Worm (Caenorhabditis elegans): Measurements from ENCODE around the gene col-177.

col-177 gene

ce11 chrX:11031869-11032268 lies 30.2 kb upstream of the col-177 start:
- TF ChIP-seq tbp1 (GFP tag; optimal IDR thresholded peaks at IDR 0.05) (no peak), F23B12.7 (tag; optimal IDR thresholded peaks at IDR 0.05; ENCODE audit: insufficient read depth) (no peak), nfyb-1 (GFP tag; IDR thresholded peaks at IDR 0.05) (0 out of 2 replicates have a peak, but pooled peaks have one; percentile 38), ztf-28 (GFP tag; IDR thresholded peaks at IDR 0.05) (0 out of 2 replicates have a peak, but pooled peaks have one; percentile 18), B0019.2 (GFP tag; conservative IDR thresholded peaks at IDR 0.05) (no peak), zfh-2 (GFP tag; conservative IDR thresholded peaks at IDR 0.05) (0 out of 2 replicates have a peak, but pooled peaks have one; percentile 9), B0035.1 (tag; optimal IDR thresholded peaks at IDR 0.05) (no peak), pbrm-1 (GFP tag; IDR thresholded peaks at IDR 0.05) (0 out of 2 replicates have a peak, but pooled peaks have one; percentile 11)

ce11 chrX:11031047-11031695 lies 29.5 kb upstream of the col-177 start:
- TF ChIP-seq lin-35 (GFP tag; optimal IDR thresholded peaks at IDR 0.05) (peak in 1 of 3 experiments; percentile 64), T07F8.4 (tag; optimal IDR thresholded peaks at IDR 0.05) (peak; percentile 54), zfh-2 (GFP tag; conservative IDR thresholded peaks at IDR 0.05) (peak; percentile 99), akir-1 (GFP tag; optimal IDR thresholded peaks at IDR 0.05) (peak; percentile 57), dox-1 (GFP tag; IDR thresholded peaks at IDR 0.05) (peak; percentile 90), rcor-1 (GFP tag; IDR thresholded peaks at IDR 0.05) (peak; percentile 14; the same call in 1 of the 2 replicates), B0035.1 (tag; optimal IDR thresholded peaks at IDR 0.05) (peak; percentile 54), gei-17 (GFP tag; optimal IDR thresholded peaks at IDR 0.05) (peak; percentile 74), hmg-20 (GFP tag; IDR thresholded peaks at IDR 0.05) (peak; percentile 31), C06A6.2 (GFP tag; conservative IDR thresholded peaks at IDR 0.05) (peak; percentile 51; the same call in 1 of the 2 replicates), nfyb-1 (GFP tag; IDR thresholded peaks at IDR 0.05) (peak; percentile 80), attf-5 (GFP tag; optimal IDR thresholded peaks at IDR 0.05) (peak; percentile 81), tlf-1 (GFP tag; optimal IDR thresholded peaks at IDR 0.05) (no peak), F10E7.11 (tag; optimal IDR thresholded peaks at IDR 0.05) (peak; percentile 37), K12H6.12 (tag; optimal IDR thresholded peaks at IDR 0.05) (peak; percentile 97), F49E8.2 (tag; optimal IDR thresholded peaks at IDR 0.05; ENCODE audit: insufficient read depth) (no peak), ztf-18 (tag; optimal IDR thresholded peaks at IDR 0.05) (peak; percentile 55), F57A8.1 (GFP tag; optimal IDR thresholded peaks at IDR 0.05) (peak; percentile 9), die-1 (tag; optimal IDR thresholded peaks at IDR 0.05) (peak; percentile 21), ceh-27 (GFP tag; optimal IDR thresholded peaks at IDR 0.05) (peak; percentile 80), rec-8 (tag; optimal IDR thresholded peaks at IDR 0.05) (peak in 1 of 2 experiments; percentile 52), F52B5.7 (tag; optimal IDR thresholded peaks at IDR 0.05) (peak; percentile 31), cebp-1 (GFP tag; IDR thresholded peaks at IDR 0.05) (peak; percentile 48; the same call in 1 of the 2 replicates), cebp-1 (tag; optimal IDR thresholded peaks at IDR 0.05) (peak; percentile 81), bed-1 (GFP tag; IDR thresholded peaks at IDR 0.05) (no peak), ZK185.1 (tag; optimal IDR thresholded peaks at IDR 0.05; ENCODE audit: poor library complexity, severe bottlenecking) (peak; percentile 72), F22D6.2 (tag; optimal IDR thresholded peaks at IDR 0.05) (peak; percentile 2), egrh-3 (GFP tag; IDR thresholded peaks at IDR 0.05) (peak; percentile 86), pbrm-1 (GFP tag; IDR thresholded peaks at IDR 0.05) (peak; percentile 63), D2030.7 (GFP tag; IDR thresholded peaks at IDR 0.05) (peak; percentile 26; the same call in 1 of the 2 replicates), ceh-100 (GFP tag; IDR thresholded peaks at IDR 0.05) (0 out of 2 replicates have a peak, but pooled peaks have one; percentile 19), lin-26 (GFP tag; IDR thresholded peaks at IDR 0.05) (0 out of 2 replicates have a peak, but pooled peaks have one; percentile 45), chd-7 (tag; optimal IDR thresholded peaks at IDR 0.05) (peak; percentile 43), madf-10 (tag; optimal IDR thresholded peaks at IDR 0.05) (peak; percentile 62), nhr-27 (tag; optimal IDR thresholded peaks at IDR 0.05) (peak; percentile 22), atf-7 (tag; optimal IDR thresholded peaks at IDR 0.05) (peak; percentile 73), ceh-58 (GFP tag; IDR thresholded peaks at IDR 0.05) (no peak), C17E4.6 (GFP tag; IDR thresholded peaks at IDR 0.05) (no peak), mcd-1 (GFP tag; IDR thresholded peaks at IDR 0.05) (peak; percentile 72), F57C9.4 (tag; optimal IDR thresholded peaks at IDR 0.05) (no peak)
